Worm (Caenorhabditis elegans): ENCODE results near the gene Y75B8A.32.

DNA sequence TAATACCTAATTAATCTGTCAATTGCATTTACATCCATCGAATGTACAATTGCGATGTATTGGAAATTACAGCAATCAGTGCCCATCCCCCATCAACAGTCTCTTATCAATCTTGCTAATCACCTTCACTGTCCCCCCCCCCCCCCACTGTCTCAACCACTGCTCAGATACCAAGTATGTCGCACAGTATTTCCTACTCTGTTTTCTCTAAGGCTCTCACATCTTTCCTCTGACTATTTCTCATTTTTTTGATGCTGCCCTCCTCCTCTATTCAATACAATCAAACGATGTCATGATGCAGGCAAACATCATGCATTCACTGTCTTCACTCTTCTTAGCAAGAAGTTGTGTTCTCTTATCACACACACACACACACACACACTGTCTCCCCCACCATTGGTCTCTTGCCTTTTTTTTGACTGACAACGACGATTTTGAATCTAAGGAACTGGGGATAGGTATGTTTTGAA lies 30.8 kb downstream of the Y75B8A.32 start, which contains the start of the genes zip-12 and Y75B8A.63:
- no peak for TF ChIP-seq ztf-11 (tag; optimal IDR thresholded peaks at IDR 0.05)
- TF ChIP-seq elt-2 (tag; optimal IDR thresholded peaks at IDR 0.05), result peak; percentile 91
